Fruit fly (Drosophila melanogaster): ENCODE data around the gene Pdp1.

Gene Pdp1

dm6 chr3L:7782051-7782682 lies 85.0 kb downstream of the Pdp1 start (continued):
- TF ChIP-seq CG13894 (tag; optimal IDR thresholded peaks at IDR 0.05) (no peak), gfzf (GFP tag; optimal IDR thresholded peaks at IDR 0.05) (no peak), schlank (tag; optimal IDR thresholded peaks at IDR 0.05) (peak; percentile 46), salm (tag; optimal IDR thresholded peaks at IDR 0.05) (peak; percentile 39), CG1233 (GFP tag; optimal IDR thresholded peaks at IDR 0.05) (peak; percentile 59), odd (GFP tag; optimal IDR thresholded peaks at IDR 0.05) (peak; percentile 12), CG7987 (GFP tag; optimal IDR thresholded peaks at IDR 0.05) (peak; percentile 38), CG11504 (tag; optimal IDR thresholded peaks at IDR 0.05) (no peak), Oaz (GFP tag; IDR thresholded peaks at IDR 0.05) (no peak), eve (GFP tag; optimal IDR thresholded peaks at IDR 0.05) (peak in 1 of 2 experiments; percentile 60), dan (GFP tag; IDR thresholded peaks at IDR 0.05) (no peak), CG4282 (GFP tag; optimal IDR thresholded peaks at IDR 0.05) (no peak), corto (GFP tag; optimal IDR thresholded peaks at IDR 0.05) (no peak), CG10321 (GFP tag; IDR thresholded peaks at IDR 0.05) (no peak), hkb (optimal IDR thresholded peaks at IDR 0.05) (no peak), hkb (GFP tag; IDR thresholded peaks at IDR 0.05) (peak; percentile 19; the same call in 1 of the 2 replicates), CG17802 (tag; optimal IDR thresholded peaks at IDR 0.05) (no peak), slou (GFP tag; optimal IDR thresholded peaks at IDR 0.05) (peak; percentile 18), CG14014 (GFP tag; IDR thresholded peaks at IDR 0.05) (peak; percentile 70; the same call in 1 of the 2 replicates), zen2 (GFP tag; IDR thresholded peaks at IDR 0.05; ENCODE audit: partially characterized antibody) (no peak), pb (GFP tag; optimal IDR thresholded peaks at IDR 0.05) (no peak), Ssrp (tag; optimal IDR thresholded peaks at IDR 0.05) (no peak), sens (GFP tag) (peak; percentile 36), CG3407 (GFP tag; optimal IDR thresholded peaks at IDR 0.05) (peak; percentile 40), HLH3B (GFP tag; IDR thresholded peaks at IDR 0.05) (peak; percentile 36; the same call in 1 of the 2 replicates), Vsx1 (GFP tag; optimal IDR thresholded peaks at IDR 0.05) (peak; percentile 31), CG15269 (tag; optimal IDR thresholded peaks at IDR 0.05) (peak; percentile 64), CG33213 (GFP tag; optimal IDR thresholded peaks at IDR 0.05) (no peak), CG2120 (GFP tag; optimal IDR thresholded peaks at IDR 0.05) (peak; percentile 11), CG2678 (tag; optimal IDR thresholded peaks at IDR 0.05) (no peak), exex (tag; optimal IDR thresholded peaks at IDR 0.05) (peak; percentile 94), CrebB (tag; optimal IDR thresholded peaks at IDR 0.05) (peak; percentile 4), CG6765 (GFP tag; optimal IDR thresholded peaks at IDR 0.05) (peak; percentile 4), CG17359 (tag; optimal IDR thresholded peaks at IDR 0.05) (peak; percentile 16), run (tag; optimal IDR thresholded peaks at IDR 0.05) (peak; percentile 55), wek (GFP tag; optimal IDR thresholded peaks at IDR 0.05) (peak; percentile 54), CG8290 (GFP tag; optimal IDR thresholded peaks at IDR 0.05) (no peak), CG8290 (tag; optimal IDR thresholded peaks at IDR 0.05) (peak in 1 of 2 experiments; percentile 80), B-H1 (GFP tag; IDR thresholded peaks at IDR 0.05) (no peak), sug (tag; optimal IDR thresholded peaks at IDR 0.05) (peak; percentile 65), CG4328 (GFP tag; optimal IDR thresholded peaks at IDR 0.05) (peak; percentile 21), p53 (GFP tag; optimal IDR thresholded peaks at IDR 0.05) (no peak), CG8281 (tag; optimal IDR thresholded peaks at IDR 0.05) (peak; percentile 12), CG18262 (tag; optimal IDR thresholded peaks at IDR 0.05) (no peak), row (GFP tag; IDR thresholded peaks at IDR 0.05) (no peak), emc (GFP tag; optimal IDR thresholded peaks at IDR 0.05) (no peak), CG2116 (GFP tag; optimal IDR thresholded peaks at IDR 0.05) (peak; percentile 20), CG30020 (tag; optimal IDR thresholded peaks at IDR 0.05) (no peak), CG15514 (GFP tag; optimal IDR thresholded peaks at IDR 0.05) (no peak), Pdp1 (GFP tag; optimal IDR thresholded peaks at IDR 0.05) (no peak)
